Fruit fly (Drosophila melanogaster) whole organism, embryonic: ENCODE measurements around the gene teq.

Experiments used
- ATbp ChIP-seq: fragments of 200-800 bp; sonication (Bioruptor generic); optimal IDR thresholded peaks from 2 replicates; lab custom pipeline; 2017; ENCODE audit warnings: missing biosample characterization, mild to moderate bottlenecking, missing genetic modification characterization, missing genetic modification reagents
- Aef1 ChIP-seq: fragments of 200-800 bp; sonication (Bioruptor generic); IDR thresholded peaks from 3 replicates; pipeline ENCODE4 v1.3.6; 2022; ENCODE audit warnings: missing biosample characterization, missing genetic modification characterization
- B-H1 ChIP-seq: fragments of 200-800 bp; sonication (Bioruptor generic); IDR thresholded peaks from 3 replicates; pipeline ENCODE4 v1.3.6; 2022; ENCODE audit warnings: missing biosample characterization, missing genetic modification characterization
- CG10209 ChIP-seq: fragments of 200-800 bp; sonication (Bioruptor generic); optimal IDR thresholded peaks from 3 replicates; lab custom pipeline; 2017; ENCODE audit warnings: missing biosample characterization, mild to moderate bottlenecking, missing genetic modification characterization, missing genetic modification reagents
- CG12219 ChIP-seq: fragments of 200-800 bp; sonication (Bioruptor generic); optimal IDR thresholded peaks from 3 replicates; lab custom pipeline; 2018; ENCODE audit warnings: missing biosample characterization, mild to moderate bottlenecking, missing genetic modification characterization
- CG12299 ChIP-seq: fragments of 200-800 bp; sonication (Bioruptor generic); optimal IDR thresholded peaks from 2 replicates; lab custom pipeline; 2018; ENCODE audit warnings: missing biosample characterization, mild to moderate bottlenecking, missing genetic modification characterization
- CG12391 ChIP-seq: fragments of 200-800 bp; sonication (Bioruptor generic); optimal IDR thresholded peaks from 3 replicates; lab custom pipeline; 2018; ENCODE audit warnings: missing biosample characterization, mild to moderate bottlenecking, missing genetic modification characterization, moderate library complexity
- CG12744 ChIP-seq: fragments of 200-800 bp; sonication (Bioruptor generic); optimal IDR thresholded peaks from 2 replicates; lab custom pipeline; 2016; ENCODE audit warnings: missing biosample characterization, missing genetic modification characterization
- CG13624 ChIP-seq: fragments of 200-800 bp; sonication (Bioruptor generic); optimal IDR thresholded peaks from 2 replicates; lab custom pipeline; 2016; ENCODE audit warnings: missing biosample characterization, missing genetic modification characterization
- CG15696 ChIP-seq: fragments of 200-800 bp; sonication (Bioruptor generic); optimal IDR thresholded peaks from 2 replicates; lab custom pipeline; 2019; ENCODE audit warnings: missing biosample characterization, mild to moderate bottlenecking, missing genetic modification characterization, moderate library complexity
- CG1647 ChIP-seq: fragments of 200-800 bp; sonication (Bioruptor generic); optimal IDR thresholded peaks from 3 replicates; lab custom pipeline; 2016; ENCODE audit warnings: missing biosample characterization, missing genetic modification characterization
- CG17359 ChIP-seq: fragments of 200-800 bp; sonication (Bioruptor generic); optimal IDR thresholded peaks from 3 replicates; lab custom pipeline; 2018; ENCODE audit warnings: missing biosample characterization, mild to moderate bottlenecking, missing genetic modification characterization, moderate library complexity
- CG17361 ChIP-seq: fragments of 200-800 bp; sonication (Bioruptor generic); IDR thresholded peaks from 3 replicates; pipeline ENCODE4 v1.3.6; 2022; ENCODE audit warnings: missing biosample characterization, missing genetic modification characterization
- CG30403 ChIP-seq: fragments of 200-800 bp; sonication (Bioruptor generic); optimal IDR thresholded peaks from 3 replicates; lab custom pipeline; 2016; ENCODE audit warnings: missing biosample characterization, missing genetic modification characterization
- CG9215 ChIP-seq: fragments of 200-800 bp; sonication (Bioruptor generic); IDR thresholded peaks from 2 replicates; pipeline ENCODE4 v1.3.6; 2022; ENCODE audit warnings: missing biosample characterization, missing genetic modification characterization
- CG9727 ChIP-seq: fragments of 200-800 bp; sonication (Bioruptor generic); optimal IDR thresholded peaks from 3 replicates; lab custom pipeline; 2017; ENCODE audit warnings: missing biosample characterization, mild to moderate bottlenecking, missing genetic modification characterization
- Doc2 ChIP-seq: fragments of 200-800 bp; sonication (Bioruptor generic); IDR thresholded peaks from 2 replicates; pipeline ENCODE4 v1.3.6; 2022; ENCODE audit warnings: missing biosample characterization, missing genetic modification characterization
- H15 ChIP-seq: fragments of 200-800 bp; sonication (Bioruptor generic); IDR thresholded peaks from 3 replicates; pipeline ENCODE4 v1.3.6; 2022; ENCODE audit warnings: missing biosample characterization, missing genetic modification characterization
- HmgZ ChIP-seq: fragments of 200-800 bp; sonication (Bioruptor generic); optimal IDR thresholded peaks from 2 replicates; lab custom pipeline; 2018; ENCODE audit warnings: missing biosample characterization, mild to moderate bottlenecking, missing genetic modification characterization
- Hr39 ChIP-seq: fragments of >200 bp; optimal IDR thresholded peaks from 2 replicates; lab custom pipeline; 2017
- Hr51 ChIP-seq, 2 experiments: fragments of 200-800 bp; sonication (Bioruptor generic); optimal IDR thresholded peaks; 2 replicates in 1 of 2; 3 replicates in 1 of 2; lab custom pipeline; 2016 to 2018; ENCODE audit warnings: missing biosample characterization in 2 of 2, missing genetic modification characterization in 2 of 2, mild to moderate bottlenecking in 1 of 2, moderate library complexity in 1 of 2
- Kr ChIP-seq: fragments of 200-800 bp; sonication (Bioruptor generic); optimal IDR thresholded peaks from 2 replicates; lab custom pipeline; 2017; ENCODE audit warnings: missing biosample characterization, mild to moderate bottlenecking, missing genetic modification characterization
- Mad ChIP-seq: fragments of 200-800 bp; sonication (Bioruptor generic); optimal IDR thresholded peaks from 2 replicates; lab custom pipeline; 2016; ENCODE audit warnings: missing biosample characterization, missing genetic modification characterization
- Meics ChIP-seq: fragments of 200-800 bp; sonication (Bioruptor generic); optimal IDR thresholded peaks from 2 replicates; lab custom pipeline; 2017; ENCODE audit warnings: missing biosample characterization, mild to moderate bottlenecking, missing genetic modification characterization
- NC2α ChIP-seq: fragments of 200-800 bp; sonication (Bioruptor generic); optimal IDR thresholded peaks from 2 replicates; lab custom pipeline; 2016; ENCODE audit warnings: missing biosample characterization, missing genetic modification characterization
- NK7.1 ChIP-seq: fragments of 200-800 bp; sonication (Bioruptor generic); optimal IDR thresholded peaks from 3 replicates; lab custom pipeline; 2016; ENCODE audit warnings: missing biosample characterization, missing genetic modification characterization
- Oaz ChIP-seq: fragments of 200-800 bp; sonication (Bioruptor generic); IDR thresholded peaks from 2 replicates; pipeline ENCODE4 v1.3.6; 2022; ENCODE audit warnings: missing biosample characterization, missing genetic modification characterization
- ab ChIP-seq: fragments of 200-800 bp; sonication (Bioruptor generic); optimal IDR thresholded peaks from 2 replicates; lab custom pipeline; 2016; ENCODE audit warnings: missing biosample characterization, missing genetic modification characterization
- bsh ChIP-seq, 2 experiments: fragments of 200-800 bp; sonication (Bioruptor generic); optimal IDR thresholded peaks; 2 replicates each; lab custom pipeline; 2017 to 2018; ENCODE audit warnings: mild to moderate bottlenecking in 2 of 2, missing biosample characterization in 2 of 2, missing genetic modification characterization in 2 of 2, moderate library complexity in 1 of 2
- chn ChIP-seq: fragments of 200-800 bp; sonication (Bioruptor generic); optimal IDR thresholded peaks from 2 replicates; lab custom pipeline; 2016; ENCODE audit warnings: missing biosample characterization, missing genetic modification characterization
- dan ChIP-seq: fragments of 200-800 bp; sonication (Bioruptor generic); IDR thresholded peaks from 2 replicates; pipeline ENCODE4 v1.3.6; 2022; ENCODE audit warnings: missing biosample characterization, missing genetic modification characterization
- dm ChIP-seq: fragments of 200-800 bp; sonication (Bioruptor generic); optimal IDR thresholded peaks from 3 replicates; lab custom pipeline; 2016; ENCODE audit warnings: missing biosample characterization, missing genetic modification characterization
- eyg ChIP-seq: fragments of 200-800 bp; sonication (Bioruptor generic); optimal IDR thresholded peaks from 3 replicates; lab custom pipeline; 2016; ENCODE audit warnings: missing biosample characterization, missing genetic modification characterization
- gsb-n ChIP-seq: fragments of 200-800 bp; sonication (Bioruptor generic); optimal IDR thresholded peaks from 3 replicates; lab custom pipeline; 2018; ENCODE audit warnings: missing biosample characterization, mild to moderate bottlenecking, missing genetic modification characterization
- ham ChIP-seq: fragments of 200-800 bp; sonication (Bioruptor generic); IDR thresholded peaks from 2 replicates; pipeline ENCODE4 v1.3.6; 2022; ENCODE audit warnings: missing biosample characterization, missing genetic modification characterization
- hb ChIP-seq: fragments of 200-800 bp; sonication (Bioruptor generic); IDR thresholded peaks from 3 replicates; pipeline ENCODE4 v1.3.6; 2022; ENCODE audit warnings: missing biosample characterization, missing genetic modification characterization; ENCODE audit not compliant: partially characterized antibody
- hth ChIP-seq: fragments of >200 bp; optimal IDR thresholded peaks from 2 replicates; lab custom pipeline; 2017; ENCODE audit warnings: inconsistent platforms
- kni ChIP-seq: fragments of 200-800 bp; sonication (Bioruptor generic); optimal IDR thresholded peaks from 3 replicates; lab custom pipeline; 2017; ENCODE audit warnings: mild to moderate bottlenecking, missing biosample characterization, missing genetic modification reagents, missing genetic modification characterization
- lbe ChIP-seq: fragments of 200-800 bp; sonication (Bioruptor generic); optimal IDR thresholded peaks from 2 replicates; lab custom pipeline; 2016; ENCODE audit warnings: missing biosample characterization, mild to moderate bottlenecking, missing genetic modification characterization
- mld ChIP-seq: fragments of 200-800 bp; sonication (Bioruptor generic); IDR thresholded peaks from 3 replicates; pipeline ENCODE4 v1.3.6; 2022; ENCODE audit warnings: missing biosample characterization, missing genetic modification characterization; ENCODE audit not compliant: partially characterized antibody
- nom ChIP-seq: fragments of 200-800 bp; sonication (Bioruptor generic); optimal IDR thresholded peaks from 2 replicates; lab custom pipeline; 2017; ENCODE audit warnings: missing biosample characterization, missing genetic modification characterization, mild to moderate bottlenecking, moderate library complexity, missing genetic modification reagents
- pnt ChIP-seq: fragments of 200-800 bp; sonication (Bioruptor generic); optimal IDR thresholded peaks from 3 replicates; lab custom pipeline; 2016; ENCODE audit warnings: missing biosample characterization, missing genetic modification characterization
- rib ChIP-seq: fragments of 200-800 bp; sonication (Bioruptor generic); IDR thresholded peaks from 2 replicates; pipeline ENCODE4 v1.3.6; 2022; ENCODE audit warnings: missing biosample characterization, missing genetic modification characterization
- schlank ChIP-seq: fragments of 200-800 bp; sonication (Bioruptor generic); optimal IDR thresholded peaks from 2 replicates; lab custom pipeline; 2018; ENCODE audit warnings: missing biosample characterization, mild to moderate bottlenecking, missing genetic modification characterization
- sens ChIP-seq: fragments of 200-800 bp; sonication (Bioruptor generic); peaks from one replicate; lab custom pipeline; 2016; ENCODE audit warnings: missing biosample characterization, missing genetic modification characterization
- ssp ChIP-seq: fragments of 200-800 bp; sonication (Bioruptor generic); IDR thresholded peaks from 2 replicates; pipeline ENCODE4 v1.3.6; 2022; ENCODE audit warnings: missing biosample characterization, missing genetic modification characterization
- sug ChIP-seq: fragments of 200-800 bp; optimal IDR thresholded peaks from 2 replicates; lab custom pipeline; 2019; ENCODE audit warnings: missing biosample characterization, mild to moderate bottlenecking, missing genetic modification characterization, moderate library complexity
- tio ChIP-seq: fragments of 200-800 bp; sonication (Bioruptor generic); optimal IDR thresholded peaks from 2 replicates; lab custom pipeline; 2017; ENCODE audit warnings: missing biosample characterization, missing genetic modification characterization, inconsistent platforms
- vfl ChIP-seq: fragments of 200-800 bp; sonication (Bioruptor generic); optimal IDR thresholded peaks from 2 replicates; lab custom pipeline; 2016; ENCODE audit warnings: missing biosample characterization, missing genetic modification characterization
- vnd ChIP-seq: fragments of 200-800 bp; sonication (Bioruptor generic); IDR thresholded peaks from 3 replicates; pipeline ENCODE4 v1.3.6; 2022; ENCODE audit warnings: missing biosample characterization, missing genetic modification characterization; ENCODE audit not compliant: partially characterized antibody

Gene teq

DNA sequence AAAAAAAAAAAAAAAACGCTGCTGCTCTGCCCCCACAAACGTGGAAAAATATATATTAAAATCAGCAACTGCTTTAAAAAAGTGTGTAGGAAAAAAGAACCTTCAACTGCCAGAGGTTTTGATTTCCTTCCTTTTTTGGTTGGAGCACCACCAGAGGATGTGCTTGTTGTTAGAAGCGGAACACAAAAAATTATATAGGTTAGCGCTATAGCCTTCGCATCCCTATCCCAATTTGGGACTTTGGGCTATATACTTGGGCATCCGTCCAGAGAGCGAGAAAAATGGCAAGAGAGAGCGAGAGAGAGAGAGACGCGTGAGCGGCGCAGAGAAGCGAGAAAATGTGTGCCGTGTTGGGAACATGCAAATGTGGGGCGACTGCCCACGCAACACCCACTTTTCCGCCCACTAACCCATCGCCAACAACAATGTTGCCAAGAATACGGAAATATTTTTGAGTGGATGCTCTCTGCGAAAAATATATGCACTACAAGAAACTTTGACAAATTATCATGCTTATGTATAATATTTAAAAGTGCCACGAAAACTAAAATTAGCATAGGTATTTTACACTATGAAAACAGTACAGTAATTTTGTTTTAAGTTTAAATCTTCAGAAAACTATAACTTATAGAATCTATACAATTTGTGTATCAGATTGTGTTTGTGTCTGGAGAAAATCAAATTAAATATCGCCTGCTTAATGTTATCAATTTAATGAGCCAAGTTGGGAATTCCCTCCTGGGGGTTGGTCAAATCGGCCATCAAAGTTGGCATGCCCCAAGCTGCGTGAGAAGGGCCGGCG, 52.6 kb downstream of the teq start (continued):
- peak; percentile 42 for TF ChIP-seq schlank (tag; lab: Kevin White, UChicago)
- TF ChIP-seq vnd (GFP tag; lab: Robert Waterston, UW), result no peak
- TF ChIP-seq ssp (GFP tag; lab: Robert Waterston, UW), result no peak
- TF ChIP-seq lbe, result no peak
- TF ChIP-seq CG17361 (GFP tag; lab: Robert Waterston, UW), result peak; percentile 72; the same call in 2 of the 3 replicates
- no peak for TF ChIP-seq NC2α (GFP tag; lab: Kevin White, UChicago)
- peak; percentile 49 for TF ChIP-seq CG12391 (tag; lab: Kevin White, UChicago)
- TF ChIP-seq CG12299, result no peak
- TF ChIP-seq hth, result no peak
- TF ChIP-seq CG30403 (GFP tag; lab: Kevin White, UChicago), result peak; percentile 64
- TF ChIP-seq gsb-n (tag; lab: Kevin White, UChicago), result no peak
- peak; percentile 39 to 77 for TF ChIP-seq Hr51 (GFP tag; optimal IDR thresholded peaks at IDR 0.05; lab: Kevin White, UChicago)
- no peak for TF ChIP-seq CG1647 (GFP tag; lab: Kevin White, UChicago)
- peak; percentile 74 for TF ChIP-seq Meics (GFP tag; lab: Kevin White, UChicago)
- no peak for TF ChIP-seq dm (GFP tag; lab: Kevin White, UChicago)
- no peak for TF ChIP-seq hb
- TF ChIP-seq sug (tag; lab: Kevin White, UChicago), result peak; percentile 80
- no peak for TF ChIP-seq H15
- TF ChIP-seq sens (GFP tag; lab: Kevin White, UChicago), result peak; percentile 89
- TF ChIP-seq CG9727 (GFP tag; lab: Kevin White, UChicago), result peak; percentile 66
- peak; percentile 36 for TF ChIP-seq vfl (GFP tag; lab: Kevin White, UChicago)
- TF ChIP-seq CG9215 (GFP tag; lab: Robert Waterston, UW), result peak; percentile 53
- TF ChIP-seq NK7.1 (GFP tag; lab: Kevin White, UChicago), result peak; percentile 5
- peak; percentile 29 for TF ChIP-seq CG13624
- no peak for TF ChIP-seq mld (GFP tag; lab: Robert Waterston, UW)
- TF ChIP-seq pnt (GFP tag; lab: Kevin White, UChicago), result no peak
- no peak for TF ChIP-seq tio (GFP tag; lab: Kevin White, UChicago)
- peak; percentile 27 for TF ChIP-seq HmgZ (tag; lab: Kevin White, UChicago)
- no peak for TF ChIP-seq bsh (GFP tag; optimal IDR thresholded peaks at IDR 0.05; lab: Kevin White, UChicago)
- no peak for TF ChIP-seq nom (GFP tag; lab: Kevin White, UChicago)
- TF ChIP-seq Kr, result no peak
- TF ChIP-seq ab (GFP tag; lab: Kevin White, UChicago), result no peak
- TF ChIP-seq Aef1 (GFP tag; lab: Robert Waterston, UW), result 0 out of 3 replicates have a peak, but pooled peaks have one; percentile 22
- TF ChIP-seq Doc2 (GFP tag; lab: Robert Waterston, UW), result no peak
- TF ChIP-seq dan (GFP tag; lab: Robert Waterston, UW), result no peak
- TF ChIP-seq CG12744, result no peak
- no peak for TF ChIP-seq ham
- TF ChIP-seq rib (GFP tag; lab: Robert Waterston, UW), result no peak
- TF ChIP-seq kni (GFP tag; lab: Kevin White, UChicago), result no peak
- no peak for TF ChIP-seq CG15696 (tag; lab: Kevin White, UChicago)
- TF ChIP-seq Mad, result peak; percentile 1
- peak; percentile 15; the same call in 1 of the 3 replicates for TF ChIP-seq B-H1 (GFP tag; lab: Robert Waterston, UW)
- peak; percentile 30 for TF ChIP-seq ATbp (GFP tag; lab: Kevin White, UChicago)
- TF ChIP-seq CG17359 (tag; lab: Kevin White, UChicago), result peak; percentile 46
- TF ChIP-seq CG12219 (GFP tag; lab: Kevin White, UChicago), result peak; percentile 37
- peak; percentile 45 for TF ChIP-seq CG10209
- 0 out of 2 replicates have a peak, but pooled peaks have one; percentile 6 for TF ChIP-seq Oaz (GFP tag; lab: Robert Waterston, UW)
- no peak for TF ChIP-seq Hr39 (lab: Kevin White, UChicago)
- no peak for TF ChIP-seq chn (GFP tag; lab: Kevin White, UChicago)
- TF ChIP-seq eyg (GFP tag; lab: Kevin White, UChicago), result no peak
